Fruit fly (Drosophila melanogaster) whole organism, embryonic: ENCODE results near the gene Abi.

Experiments used
- Antp ChIP-seq: fragments of 200-800 bp; sonication (Bioruptor generic); optimal IDR thresholded peaks from 3 replicates; lab custom pipeline; 2016; ENCODE audit warnings: missing biosample characterization, missing genetic modification characterization
- Bteb2 ChIP-seq: fragments of 200-800 bp; sonication (Bioruptor generic); optimal IDR thresholded peaks from 2 replicates; lab custom pipeline; 2016; ENCODE audit warnings: missing biosample characterization, missing genetic modification characterization
- CG10321 ChIP-seq: fragments of 200-800 bp; sonication (Bioruptor generic); IDR thresholded peaks from 2 replicates; pipeline ENCODE4 v1.3.6; 2022; ENCODE audit warnings: missing biosample characterization, missing genetic modification characterization
- CG10431 ChIP-seq: fragments of 200-800 bp; sonication (Bioruptor generic); optimal IDR thresholded peaks from 3 replicates; lab custom pipeline; 2018; ENCODE audit warnings: missing biosample characterization, mild to moderate bottlenecking, missing genetic modification characterization
- CG11093 ChIP-seq: fragments of 200-800 bp; sonication (Bioruptor generic); IDR thresholded peaks from 3 replicates; pipeline ENCODE4 v1.3.6; 2022; ENCODE audit warnings: missing biosample characterization, missing genetic modification characterization
- CG12236 ChIP-seq: fragments of 200-800 bp; sonication (Bioruptor generic); optimal IDR thresholded peaks from 2 replicates; lab custom pipeline; 2016; ENCODE audit warnings: missing biosample characterization, missing genetic modification characterization
- CG14014 ChIP-seq: fragments of 200-800 bp; sonication (Bioruptor generic); IDR thresholded peaks from 2 replicates; pipeline ENCODE4 v1.3.6; 2022; ENCODE audit warnings: missing biosample characterization, missing genetic modification characterization
- CG15011 ChIP-seq: fragments of 200-800 bp; sonication (Bioruptor generic); optimal IDR thresholded peaks from 3 replicates; lab custom pipeline; 2018; ENCODE audit warnings: missing biosample characterization, mild to moderate bottlenecking, missing genetic modification characterization
- CG1647 ChIP-seq: fragments of 200-800 bp; sonication (Bioruptor generic); optimal IDR thresholded peaks from 3 replicates; lab custom pipeline; 2016; ENCODE audit warnings: missing biosample characterization, missing genetic modification characterization
- CG16779 ChIP-seq: fragments of 200-800 bp; sonication (Bioruptor generic); IDR thresholded peaks from 2 replicates; pipeline ENCODE4 v1.3.6; 2022; ENCODE audit warnings: missing biosample characterization, missing genetic modification characterization
- CG17186 ChIP-seq: fragments of 200-800 bp; sonication (Bioruptor generic); optimal IDR thresholded peaks from 3 replicates; lab custom pipeline; 2017; ENCODE audit warnings: missing biosample characterization, missing genetic modification reagents, missing genetic modification characterization
- CG17568 ChIP-seq: fragments of 200-800 bp; sonication (Bioruptor generic); optimal IDR thresholded peaks from 2 replicates; lab custom pipeline; 2018; ENCODE audit warnings: missing biosample characterization, mild to moderate bottlenecking, missing genetic modification characterization, moderate library complexity
- CG17829 ChIP-seq: fragments of 200-800 bp; optimal IDR thresholded peaks from 2 replicates; lab custom pipeline; 2019; ENCODE audit warnings: missing biosample characterization, mild to moderate bottlenecking, missing genetic modification characterization, moderate library complexity
- CG18619 ChIP-seq: fragments of 200-800 bp; sonication (Bioruptor generic); optimal IDR thresholded peaks from 3 replicates; lab custom pipeline; 2017; ENCODE audit warnings: missing biosample characterization, mild to moderate bottlenecking, missing genetic modification characterization
- CG2875 ChIP-seq: fragments of 200-800 bp; sonication (Bioruptor generic); optimal IDR thresholded peaks from 2 replicates; lab custom pipeline; 2017; ENCODE audit warnings: missing biosample characterization, mild to moderate bottlenecking, missing genetic modification characterization, missing genetic modification reagents
- CG3995 ChIP-seq: fragments of 200-800 bp; sonication (Bioruptor generic); optimal IDR thresholded peaks from 3 replicates; lab custom pipeline; 2016; ENCODE audit warnings: missing biosample characterization, missing genetic modification characterization
- CG4360 ChIP-seq: fragments of 200-800 bp; sonication (Bioruptor generic); IDR thresholded peaks from 2 replicates; pipeline ENCODE4 v1.3.6; 2022; ENCODE audit warnings: missing biosample characterization, missing genetic modification characterization
- CG5245 ChIP-seq: fragments of 200-800 bp; sonication (Bioruptor generic); optimal IDR thresholded peaks from 3 replicates; lab custom pipeline; 2016; ENCODE audit warnings: missing biosample characterization, missing genetic modification characterization
- CG6813 ChIP-seq: fragments of 200-800 bp; sonication (Bioruptor generic); optimal IDR thresholded peaks from 2 replicates; lab custom pipeline; 2017; ENCODE audit warnings: missing biosample characterization, missing genetic modification characterization, mild to moderate bottlenecking, moderate library complexity, missing genetic modification reagents
- CG7963 ChIP-seq: fragments of 200-800 bp; sonication (Bioruptor generic); IDR thresholded peaks from 3 replicates; pipeline ENCODE4 v1.3.6; 2022; ENCODE audit warnings: missing biosample characterization, missing genetic modification characterization; ENCODE audit not compliant: partially characterized antibody
- CG8924 ChIP-seq: fragments of 200-800 bp; optimal IDR thresholded peaks from 3 replicates; lab custom pipeline; 2019; ENCODE audit warnings: missing biosample characterization, mild to moderate bottlenecking, missing genetic modification characterization, moderate library complexity
- CTCF ChIP-seq: fragments of 200-800 bp; sonication (Bioruptor generic); optimal IDR thresholded peaks from 2 replicates; lab custom pipeline; 2017; ENCODE audit warnings: missing biosample characterization, mild to moderate bottlenecking, missing genetic modification characterization, moderate library complexity
- Deaf1 ChIP-seq: fragments of 200-800 bp; optimal IDR thresholded peaks from 3 replicates; lab custom pipeline; 2019; ENCODE audit warnings: missing biosample characterization, mild to moderate bottlenecking, missing genetic modification characterization, moderate library complexity
- Dek ChIP-seq: fragments of 200-800 bp; sonication (Bioruptor generic); optimal IDR thresholded peaks from 3 replicates; lab custom pipeline; 2019; ENCODE audit warnings: missing biosample characterization, mild to moderate bottlenecking, missing genetic modification characterization, moderate library complexity
- Lpt ChIP-seq: fragments of >200 bp; optimal IDR thresholded peaks from 2 replicates; lab custom pipeline; 2018; ENCODE audit warnings: missing biosample characterization, missing genetic modification characterization
- Max ChIP-seq: fragments of 200-800 bp; sonication (Bioruptor generic); optimal IDR thresholded peaks from 2 replicates; lab custom pipeline; 2016; ENCODE audit warnings: missing biosample characterization, mild to moderate bottlenecking, missing genetic modification characterization
- Myb ChIP-seq: fragments of 200-800 bp; sonication (Bioruptor generic); optimal IDR thresholded peaks from 2 replicates; lab custom pipeline; 2016; ENCODE audit warnings: missing biosample characterization, missing genetic modification characterization
- Vsx1 ChIP-seq: fragments of 200-800 bp; sonication (Bioruptor generic); optimal IDR thresholded peaks from 2 replicates; lab custom pipeline; 2017; ENCODE audit warnings: missing biosample characterization, mild to moderate bottlenecking, missing genetic modification characterization, missing genetic modification reagents
- aop ChIP-seq: fragments of 200-800 bp; sonication (Bioruptor generic); IDR thresholded peaks from 2 replicates; pipeline ENCODE4 v1.3.6; 2022; ENCODE audit warnings: missing biosample characterization, missing genetic modification characterization
- bab2 ChIP-seq: fragments of 200-800 bp; sonication (Bioruptor generic); optimal IDR thresholded peaks from 2 replicates; lab custom pipeline; 2016; ENCODE audit warnings: missing biosample characterization, missing genetic modification characterization
- caup ChIP-seq: fragments of 200-800 bp; sonication (Bioruptor generic); optimal IDR thresholded peaks from 3 replicates; lab custom pipeline; 2017; ENCODE audit warnings: missing biosample characterization, mild to moderate bottlenecking, missing genetic modification characterization, moderate library complexity; ENCODE audit not compliant: severe bottlenecking
- chif ChIP-seq, 2 experiments: fragments of 200-800 bp; sonication (Bioruptor generic); optimal IDR thresholded peaks; 3 replicates each; lab custom pipeline; 2016; ENCODE audit warnings: missing biosample characterization in 2 of 2, missing genetic modification characterization in 2 of 2
- chn ChIP-seq: fragments of 200-800 bp; sonication (Bioruptor generic); optimal IDR thresholded peaks from 2 replicates; lab custom pipeline; 2016; ENCODE audit warnings: missing biosample characterization, missing genetic modification characterization
- da ChIP-seq: fragments of 200-800 bp; sonication (Bioruptor generic); optimal IDR thresholded peaks from 2 replicates; lab custom pipeline; 2016; ENCODE audit warnings: missing biosample characterization, missing genetic modification characterization
- esg ChIP-seq: fragments of 200-800 bp; sonication (Bioruptor generic); conservative IDR thresholded peaks from 2 replicates; pipeline ENCODE4 v1.3.6; 2022; ENCODE audit warnings: missing biosample characterization, missing genetic modification characterization
- eve ChIP-seq, 2 experiments: fragments of >200 bp; optimal IDR thresholded peaks; 2 replicates each; lab custom pipeline; 2017; ENCODE audit warnings: missing biosample characterization in 2 of 2, missing genetic modification characterization in 2 of 2
- gce ChIP-seq: fragments of 200-800 bp; sonication (Bioruptor generic); IDR thresholded peaks from 3 replicates; pipeline ENCODE4 v1.3.6; 2022; ENCODE audit warnings: missing biosample characterization, missing genetic modification characterization
- gcm ChIP-seq: fragments of 200-800 bp; sonication (Bioruptor generic); optimal IDR thresholded peaks from 2 replicates; lab custom pipeline; 2019; ENCODE audit warnings: missing biosample characterization, mild to moderate bottlenecking, missing genetic modification characterization, moderate library complexity
- gt ChIP-seq: fragments of 200-800 bp; sonication (Bioruptor generic); IDR thresholded peaks from 2 replicates; pipeline ENCODE4 v1.3.6; 2022; ENCODE audit warnings: missing biosample characterization, missing genetic modification characterization
- jing ChIP-seq: fragments of 200-800 bp; sonication (Bioruptor generic); optimal IDR thresholded peaks from 2 replicates; lab custom pipeline; 2018; ENCODE audit warnings: missing biosample characterization, mild to moderate bottlenecking, missing genetic modification characterization
- knrl ChIP-seq: fragments of 200-800 bp; sonication (Bioruptor generic); IDR thresholded peaks from 3 replicates; pipeline ENCODE4 v1.3.6; 2022; ENCODE audit warnings: missing biosample characterization, missing genetic modification characterization; ENCODE audit not compliant: partially characterized antibody
- lab ChIP-seq: fragments of 200-800 bp; sonication (Bioruptor generic); optimal IDR thresholded peaks from 3 replicates; lab custom pipeline; 2017; ENCODE audit warnings: missing biosample characterization, missing genetic modification characterization, mild to moderate bottlenecking, moderate library complexity, missing genetic modification reagents
- org-1 ChIP-seq: fragments of 200-800 bp; sonication (Bioruptor generic); optimal IDR thresholded peaks from 2 replicates; lab custom pipeline; 2017; ENCODE audit warnings: missing biosample characterization, missing genetic modification characterization
- rib ChIP-seq: fragments of 200-800 bp; sonication (Bioruptor generic); IDR thresholded peaks from 2 replicates; pipeline ENCODE4 v1.3.6; 2022; ENCODE audit warnings: missing biosample characterization, missing genetic modification characterization
- sim ChIP-seq: fragments of 200-800 bp; sonication (Bioruptor generic); IDR thresholded peaks from 2 replicates; pipeline ENCODE4 v1.3.6; 2022; ENCODE audit warnings: missing biosample characterization, missing genetic modification characterization
- sr ChIP-seq: fragments of 200-800 bp; sonication (Bioruptor generic); IDR thresholded peaks from 3 replicates; pipeline ENCODE4 v1.3.6; 2022; ENCODE audit warnings: missing biosample characterization, missing genetic modification characterization
- stc ChIP-seq: fragments of 200-800 bp; sonication (Bioruptor generic); IDR thresholded peaks from 2 replicates; pipeline ENCODE4 v1.3.6; 2022; ENCODE audit warnings: missing biosample characterization, missing genetic modification characterization
- trem ChIP-seq: fragments of 200-800 bp; optimal IDR thresholded peaks from 3 replicates; lab custom pipeline; 2019; ENCODE audit warnings: missing biosample characterization, mild to moderate bottlenecking, missing genetic modification characterization, moderate library complexity
- vnd ChIP-seq: fragments of 200-800 bp; sonication (Bioruptor generic); IDR thresholded peaks from 3 replicates; pipeline ENCODE4 v1.3.6; 2022; ENCODE audit warnings: missing biosample characterization, missing genetic modification characterization; ENCODE audit not compliant: partially characterized antibody
- zfh2 ChIP-seq: fragments of 200-800 bp; sonication (Bioruptor generic); optimal IDR thresholded peaks from 2 replicates; lab custom pipeline; 2016; ENCODE audit warnings: missing biosample characterization, missing genetic modification characterization

Abi gene

dm6 chr3R:14088887-14089567 lies 33.2 kb downstream of the Abi start, which contains the start of gene Npc2b (continued):
- peak; percentile 23 for TF ChIP-seq Deaf1 (tag; lab: Kevin White, UChicago)
- peak; percentile 65 for TF ChIP-seq CG17568 (GFP tag; lab: Kevin White, UChicago)
- peak; percentile 21 for TF ChIP-seq CG17829 (tag; lab: Kevin White, UChicago)
- TF ChIP-seq CG1647: peak; percentile 4
- TF ChIP-seq CG14014: peak; percentile 48; the same call in 1 of the 2 replicates
- 0 out of 2 replicates have a peak, but pooled peaks have one; percentile 28 for TF ChIP-seq CG4360 (GFP tag; lab: Robert Waterston, UW)
- peak; percentile 9; the same call in 1 of the 2 replicates for TF ChIP-seq stc
- no peak for TF ChIP-seq sr (GFP tag; lab: Robert Waterston, UW)
- no peak for TF ChIP-seq jing (GFP tag; lab: Kevin White, UChicago)
- peak; percentile 69 for TF ChIP-seq Max (GFP tag; lab: Kevin White, UChicago)
- peak; percentile 9 for TF ChIP-seq CG12236 (GFP tag; lab: Kevin White, UChicago)
- peak; percentile 29 for TF ChIP-seq Myb
- TF ChIP-seq sim: no peak
- no peak for TF ChIP-seq CG6813 (GFP tag; lab: Kevin White, UChicago)
- peak; percentile 16 for TF ChIP-seq CG2875 (GFP tag; lab: Kevin White, UChicago)
- peak; percentile 54 for TF ChIP-seq CG5245 (GFP tag; lab: Kevin White, UChicago)
- no peak; the same call in 1 of the 2 replicates for TF ChIP-seq CG16779 (GFP tag; lab: Robert Waterston, UW)
- TF ChIP-seq Bteb2 (GFP tag; lab: Kevin White, UChicago): peak; percentile 4
- no peak for TF ChIP-seq CG3995 (GFP tag; lab: Kevin White, UChicago)
- TF ChIP-seq CG10321 (GFP tag; lab: Robert Waterston, UW): no peak
- TF ChIP-seq Dek: peak; percentile 81
- TF ChIP-seq chif (GFP tag; optimal IDR thresholded peaks at IDR 0.05; lab: Kevin White, UChicago): peak; percentile 66 to 69
- TF ChIP-seq gcm: peak; percentile 4
- peak; percentile 19 for TF ChIP-seq CG8924
- no peak for TF ChIP-seq CG15011 (GFP tag; lab: Kevin White, UChicago)
- TF ChIP-seq Lpt (GFP tag; lab: Kevin White, UChicago): no peak
- TF ChIP-seq Vsx1 (GFP tag; lab: Kevin White, UChicago): peak; percentile 42
- peak; percentile 47 for TF ChIP-seq bab2 (GFP tag; lab: Kevin White, UChicago)
- peak; percentile 44 for TF ChIP-seq caup (GFP tag; lab: Kevin White, UChicago)
- TF ChIP-seq vnd (GFP tag; lab: Robert Waterston, UW): no peak
- no peak for TF ChIP-seq rib
- no peak for TF ChIP-seq CG7963 (GFP tag; lab: Robert Waterston, UW)
- TF ChIP-seq CG11093 (GFP tag; lab: Robert Waterston, UW): no peak
- TF ChIP-seq gt (GFP tag; lab: Robert Waterston, UW): no peak
- TF ChIP-seq knrl (GFP tag; lab: Robert Waterston, UW): peak; percentile 69; the same call in 2 of the 3 replicates
- no peak for TF ChIP-seq gce
- TF ChIP-seq CG18619: peak; percentile 21
- TF ChIP-seq Antp (GFP tag; lab: Kevin White, UChicago): peak; percentile 33
- no peak for TF ChIP-seq org-1 (GFP tag; lab: Kevin White, UChicago)
- TF ChIP-seq esg (GFP tag; lab: Robert Waterston, UW): 0 out of 2 replicates have a peak, but pooled peaks have one; percentile 7
- peak; percentile 34 for TF ChIP-seq zfh2 (GFP tag; lab: Kevin White, UChicago)
- peak; percentile 22 for TF ChIP-seq trem (tag; lab: Kevin White, UChicago)
- peak; percentile 99 for TF ChIP-seq CTCF (GFP tag; lab: Kevin White, UChicago)
- no peak for TF ChIP-seq CG10431 (GFP tag; lab: Kevin White, UChicago)
- TF ChIP-seq lab (GFP tag; lab: Kevin White, UChicago): peak; percentile 68
- no peak for TF ChIP-seq aop
- TF ChIP-seq chn: peak; percentile 39
- no peak for TF ChIP-seq CG17186 (GFP tag; lab: Kevin White, UChicago)
- TF ChIP-seq da (GFP tag; lab: Kevin White, UChicago): no peak
- peak in 1 of 2 experiments; percentile 37 for TF ChIP-seq eve (GFP tag; optimal IDR thresholded peaks at IDR 0.05; lab: Kevin White, UChicago)
